Worm (Caenorhabditis elegans) whole organism, L4 larva: Measurements from ENCODE around the gene let-60.

Source experiments
- ama-1 ChIP-seq: fragments of 150-350 bp; optimal IDR thresholded peaks from 2 replicates; lab custom pipeline; 2014; ENCODE audit warnings: inconsistent platforms, mixed read lengths
- arid-1 ChIP-seq: fragments of 200-800 bp; sonication (Bioruptor generic); conservative IDR thresholded peaks from 2 replicates; pipeline ENCODE4 v1.3.6; 2022; ENCODE audit warnings: missing genetic modification reagents, missing genetic modification characterization, missing compliant biosample characterization
- dmd-8 ChIP-seq: fragments of 200-800 bp; sonication (Bioruptor generic); IDR thresholded peaks from 2 replicates; pipeline ENCODE4 v1.3.6; 2022; ENCODE audit warnings: missing genetic modification characterization, missing compliant biosample characterization
- egl-27 ChIP-seq: sonication (generic microtip); optimal IDR thresholded peaks from 3 replicates; lab custom pipeline; 2017; ENCODE audit warnings: missing biosample characterization, missing genetic modification reagents, missing genetic modification characterization
- fkh-10 ChIP-seq: fragments of 150-350 bp; optimal IDR thresholded peaks from 2 replicates; lab custom pipeline; 2014; ENCODE audit warnings: missing biosample characterization, missing genetic modification reagents, missing genetic modification characterization
- madf-5 ChIP-seq, 2 experiments: fragments of 200-800 bp; sonication (Bioruptor generic); IDR thresholded peaks; 2 replicates each; pipeline ENCODE4 v1.3.6; 2022; ENCODE audit warnings: missing compliant biosample characterization in 2 of 2, missing genetic modification characterization in 2 of 2
- nhr-77 ChIP-seq: fragments of 150-350 bp; optimal IDR thresholded peaks from 2 replicates; lab custom pipeline; 2014; ENCODE audit warnings: missing biosample characterization, missing genetic modification characterization
- unc-39 ChIP-seq: sonication (generic microtip); optimal IDR thresholded peaks from 2 replicates; lab custom pipeline; 2017; ENCODE audit warnings: missing biosample characterization, missing genetic modification characterization
- zag-1 ChIP-seq: fragments of 150-350 bp; optimal IDR thresholded peaks from 2 replicates; lab custom pipeline; 2014; ENCODE audit warnings: missing biosample characterization, missing genetic modification characterization

DNA sequence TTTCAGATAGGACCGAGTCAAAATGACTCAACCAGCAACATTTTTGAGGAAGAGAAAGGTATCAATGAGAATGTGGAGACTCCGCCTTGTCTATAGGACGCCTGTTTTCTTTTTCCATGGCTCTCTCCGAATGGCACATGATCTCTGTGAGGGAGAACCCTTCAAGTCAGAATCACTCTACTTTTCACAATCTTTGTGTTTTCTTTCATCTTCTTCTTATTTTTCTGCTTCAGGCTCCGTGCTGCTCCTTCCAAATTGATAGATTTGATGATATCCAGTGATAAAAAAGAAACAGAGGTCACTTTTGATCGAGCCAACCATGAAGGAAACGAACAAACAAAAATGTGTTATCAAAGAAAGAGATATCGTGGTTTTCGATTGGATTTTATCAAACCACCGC lies 41.9 kb downstream of the let-60 start, which contains the start of gene ZK809.8:
- TF ChIP-seq egl-27 (tag; lab: Kevin White, UChicago) (no peak), zag-1 (tag; lab: Kevin White, UChicago) (no peak), madf-5 (GFP tag; IDR thresholded peaks at IDR 0.05; lab: Robert Waterston, UW) (no peak), unc-39 (tag; lab: Kevin White, UChicago) (no peak), dmd-8 (GFP tag; lab: Robert Waterston, UW) (no peak), nhr-77 (no peak), arid-1 (GFP tag; lab: Robert Waterston, UW) (no peak), ama-1 (lab: Kevin White, UChicago) (no peak), fkh-10 (no peak)
